Fruit fly (Drosophila melanogaster) whole organism, wandering third instar larva: Measurements from ENCODE around the gene HP1c.

ENCODE experiments used
- Abd-B ChIP-seq: fragments of >200 bp; optimal IDR thresholded peaks from 2 replicates; lab custom pipeline; 2017; ENCODE audit warnings: missing biosample characterization, missing genetic modification characterization
- CG32264 ChIP-seq: fragments of 200-800 bp; sonication (Bioruptor generic); optimal IDR thresholded peaks from 2 replicates; lab custom pipeline; 2016; ENCODE audit warnings: missing biosample characterization, missing genetic modification characterization
- CG9705 ChIP-seq: fragments of 200-800 bp; sonication (Bioruptor generic); optimal IDR thresholded peaks from 2 replicates; lab custom pipeline; 2018; ENCODE audit warnings: missing biosample characterization, mild to moderate bottlenecking, missing genetic modification characterization
- CrebA ChIP-seq: fragments of 200-800 bp; sonication (Bioruptor generic); optimal IDR thresholded peaks from 2 replicates; lab custom pipeline; 2016; ENCODE audit warnings: missing biosample characterization, mild to moderate bottlenecking, missing genetic modification characterization, borderline replicate concordance
- Dfd ChIP-seq: fragments of >200 bp; optimal IDR thresholded peaks from 2 replicates; lab custom pipeline; 2017; ENCODE audit warnings: missing biosample characterization, missing genetic modification characterization
- Dif ChIP-seq: fragments of 200-275, 200-300 bp; sonication (Bioruptor generic); optimal IDR thresholded peaks from 2 replicates; lab custom pipeline; 2018; ENCODE audit warnings: missing biosample characterization, missing genetic modification characterization; ENCODE audit not compliant: partially characterized antibody
- GATAd ChIP-seq: sonication (Bioruptor generic); optimal IDR thresholded peaks from 2 replicates; lab custom pipeline; 2016; ENCODE audit warnings: missing biosample characterization, missing genetic modification characterization
- HLH106 ChIP-seq: fragments of 200-800 bp; optimal IDR thresholded peaks from 3 replicates; lab custom pipeline; 2019; ENCODE audit warnings: missing biosample characterization, mild to moderate bottlenecking, missing genetic modification characterization, moderate library complexity
- Hnf4 ChIP-seq: fragments of 200-800 bp; sonication (Bioruptor generic); optimal IDR thresholded peaks from 2 replicates; lab custom pipeline; 2016; ENCODE audit warnings: missing biosample characterization, mild to moderate bottlenecking, missing genetic modification characterization
- Hr83 ChIP-seq: fragments of 200-300 bp; sonication (Bioruptor generic); optimal IDR thresholded peaks from 2 replicates; lab custom pipeline; 2016; ENCODE audit warnings: missing biosample characterization, mild to moderate bottlenecking, missing genetic modification characterization, moderate library complexity; ENCODE audit not compliant: poor library complexity, severe bottlenecking
- Jra ChIP-seq: sonication (Bioruptor generic); optimal IDR thresholded peaks from 2 replicates; lab custom pipeline; 2016; ENCODE audit warnings: missing biosample characterization, missing genetic modification characterization
- Mio ChIP-seq: sonication (Bioruptor generic); optimal IDR thresholded peaks from 2 replicates; lab custom pipeline; 2016; ENCODE audit warnings: missing biosample characterization, missing genetic modification characterization
- Myc ChIP-seq: fragments of >200 bp; optimal IDR thresholded peaks from 2 replicates; lab custom pipeline; 2017
- N ChIP-seq: fragments of >200 bp; optimal IDR thresholded peaks from 2 replicates; lab custom pipeline; 2018; ENCODE audit warnings: missing biosample characterization, missing external identifiers, missing genetic modification characterization
- OdsH ChIP-seq: fragments of 200-800 bp; sonication (Bioruptor generic); optimal IDR thresholded peaks from 2 replicates; lab custom pipeline; 2016; ENCODE audit warnings: missing biosample characterization, mild to moderate bottlenecking, missing genetic modification characterization
- Rel ChIP-seq, 2 experiments: fragments of 200-800 bp; sonication (Bioruptor generic) in 1 of 2; optimal IDR thresholded peaks; 2 replicates in 1 of 2; 3 replicates in 1 of 2; lab custom pipeline; 2016 to 2019; ENCODE audit warnings: mild to moderate bottlenecking in 2 of 2, missing biosample characterization in 2 of 2, missing genetic modification characterization in 2 of 2, moderate library complexity in 1 of 2
- Sp1 ChIP-seq: fragments of 200-800 bp; sonication (Bioruptor generic); optimal IDR thresholded peaks from 3 replicates; lab custom pipeline; 2019; ENCODE audit warnings: missing biosample characterization, mild to moderate bottlenecking, missing genetic modification characterization, moderate library complexity
- Vsx2 ChIP-seq: fragments of 200-300, 225-300 bp; sonication (Bioruptor generic); optimal IDR thresholded peaks from 2 replicates; lab custom pipeline; 2018; ENCODE audit warnings: missing biosample characterization, missing genetic modification characterization; ENCODE audit not compliant: partially characterized antibody
- br ChIP-seq: fragments of 200-800 bp; sonication (Bioruptor generic); optimal IDR thresholded peaks from 2 replicates; lab custom pipeline; 2016; ENCODE audit warnings: missing biosample characterization, missing genetic modification characterization
- brk ChIP-seq: fragments of 200-800 bp; sonication (Bioruptor generic); optimal IDR thresholded peaks from 2 replicates; lab custom pipeline; 2016; ENCODE audit warnings: missing biosample characterization, mild to moderate bottlenecking, missing genetic modification characterization
- dl ChIP-seq, 2 experiments: fragments of 175-275, 200-275 bp in 1 of 2; fragments of 200-275 bp in 1 of 2; sonication (Bioruptor generic); optimal IDR thresholded peaks; lab custom pipeline; 2018; ENCODE audit warnings: mild to moderate bottlenecking in 2 of 2, missing biosample characterization in 2 of 2, missing genetic modification characterization in 2 of 2, moderate library complexity in 2 of 2; ENCODE audit not compliant: partially characterized antibody in 2 of 2, insufficient read depth in 1 of 2
- dsf ChIP-seq: sonication (Bioruptor generic); optimal IDR thresholded peaks from 2 replicates; lab custom pipeline; 2016; ENCODE audit warnings: missing biosample characterization, missing genetic modification characterization, borderline replicate concordance
- ey ChIP-seq: fragments of 200-800 bp; sonication (Bioruptor generic); optimal IDR thresholded peaks from 2 replicates; lab custom pipeline; 2016; ENCODE audit warnings: missing biosample characterization, missing genetic modification characterization
- foxo ChIP-seq, 2 experiments: fragments of 200-800 bp; sonication (Bioruptor generic); optimal IDR thresholded peaks; 2 replicates in 1 of 2; 3 replicates in 1 of 2; lab custom pipeline; 2016 to 2017; ENCODE audit warnings: missing biosample characterization in 2 of 2, missing genetic modification characterization in 2 of 2
- fru ChIP-seq: fragments of 200-800 bp; sonication (Bioruptor generic); optimal IDR thresholded peaks from 3 replicates; lab custom pipeline; 2016; ENCODE audit warnings: missing biosample characterization, mild to moderate bottlenecking, missing genetic modification characterization
- h ChIP-seq: fragments of 200-800 bp; sonication (Bioruptor generic); optimal IDR thresholded peaks from 3 replicates; lab custom pipeline; 2016; ENCODE audit warnings: missing biosample characterization, mild to moderate bottlenecking, missing genetic modification characterization
- pan ChIP-seq: fragments of >200 bp; optimal IDR thresholded peaks from 2 replicates; lab custom pipeline; 2017
- psq ChIP-seq: fragments of 200-800 bp; sonication (Bioruptor generic); optimal IDR thresholded peaks from 3 replicates; lab custom pipeline; 2017; ENCODE audit warnings: missing biosample characterization, mild to moderate bottlenecking, missing genetic modification characterization, moderate library complexity
- rgr ChIP-seq: fragments of 200-800 bp; sonication (Bioruptor generic); optimal IDR thresholded peaks from 3 replicates; lab custom pipeline; 2016; ENCODE audit warnings: missing biosample characterization, mild to moderate bottlenecking, missing genetic modification characterization
- sage ChIP-seq: fragments of 200-800 bp; sonication (Bioruptor generic); optimal IDR thresholded peaks from 2 replicates; lab custom pipeline; 2016; ENCODE audit warnings: missing biosample characterization, mild to moderate bottlenecking, missing genetic modification characterization
- sv ChIP-seq: fragments of 200-800 bp; sonication (Bioruptor generic); optimal IDR thresholded peaks from 3 replicates; lab custom pipeline; 2016; ENCODE audit warnings: missing biosample characterization, missing genetic modification characterization
- usp ChIP-seq: fragments of >200 bp; optimal IDR thresholded peaks from 2 replicates; lab custom pipeline; 2017; ENCODE audit warnings: missing biosample characterization, missing genetic modification characterization
- woc ChIP-seq: sonication (Bioruptor generic); optimal IDR thresholded peaks from 2 replicates; lab custom pipeline; 2016; ENCODE audit warnings: missing biosample characterization, mild to moderate bottlenecking, missing genetic modification characterization

Gene HP1c

dm6 chr3R:22748956-22749355 is 3.5 kb downstream of the HP1c start, which contains the start of gene CG31139:
TSS of gene CG31139 (minus strand) at chr3R:22749056.
- no peak for TF ChIP-seq Mio (GFP tag; lab: Kevin White, UChicago)
- no peak for TF ChIP-seq N (GFP tag; lab: Kevin White, UChicago)
- TF ChIP-seq CG9705 (GFP tag; lab: Kevin White, UChicago): no peak
- TF ChIP-seq Rel (GFP tag; optimal IDR thresholded peaks at IDR 0.05; lab: Kevin White, UChicago): no peak
- no peak for TF ChIP-seq Rel (tag; optimal IDR thresholded peaks at IDR 0.05; lab: Kevin White, UChicago)
- no peak for TF ChIP-seq Jra (GFP tag; lab: Kevin White, UChicago)
- no peak for TF ChIP-seq woc (GFP tag; lab: Kevin White, UChicago)
- no peak for TF ChIP-seq h (GFP tag; lab: Kevin White, UChicago)
- no peak for TF ChIP-seq Dif (GFP tag; lab: Kevin White, UChicago)
- TF ChIP-seq OdsH (GFP tag; lab: Kevin White, UChicago): no peak
- TF ChIP-seq ey (GFP tag; lab: Kevin White, UChicago): no peak
- TF ChIP-seq Hr83 (GFP tag; lab: Kevin White, UChicago): no peak

- TF ChIP-seq dsf (GFP tag; lab: Kevin White, UChicago): no peak
- TF ChIP-seq, all 38 proteins: peak for 0
Observed at dm6 chr3R:22750039-22750438, 4.6 kb downstream of the HP1c start.

dm6 chr3R:22750534-22750947 is 5.1 kb downstream of the HP1c start, which contains the start of the genes rumi, CG7029 and Usp12-46:
TSS of gene rumi (minus strand) at chr3R:22750597.
TSS of gene CG7029 (plus strand) at chr3R:22750901.
TSS of gene Usp12-46 (plus strand) at chr3R:22750901.
- TF ChIP-seq GATAd (GFP tag; lab: Kevin White, UChicago) (peak; percentile 49), CG32264 (GFP tag; lab: Kevin White, UChicago) (no peak), pan (lab: Kevin White, UChicago) (no peak), CrebA (GFP tag; lab: Kevin White, UChicago) (no peak), Sp1 (GFP tag; lab: Kevin White, UChicago) (peak; percentile 83), foxo (GFP tag; optimal IDR thresholded peaks at IDR 0.05; lab: Kevin White, UChicago) (peak; percentile 59 to 90), rgr (GFP tag; lab: Kevin White, UChicago) (peak; percentile 89), Dif (GFP tag; lab: Kevin White, UChicago) (no peak), CG9705 (GFP tag; lab: Kevin White, UChicago) (peak; percentile 78), psq (GFP tag; lab: Kevin White, UChicago) (peak; percentile 64), OdsH (GFP tag; lab: Kevin White, UChicago) (peak; percentile 65), Hnf4 (GFP tag; lab: Kevin White, UChicago) (no peak), brk (GFP tag; lab: Kevin White, UChicago) (no peak), Dfd (no peak), sage (GFP tag; lab: Kevin White, UChicago) (no peak), ey (GFP tag; lab: Kevin White, UChicago) (peak; percentile 86), br (peak; percentile 85), fru (peak; percentile 86), Jra (GFP tag; lab: Kevin White, UChicago) (no peak), Hr83 (GFP tag; lab: Kevin White, UChicago) (peak; percentile 82), Myc (lab: Kevin White, UChicago) (no peak), usp (GFP tag; lab: Kevin White, UChicago) (no peak), dl (GFP tag; optimal IDR thresholded peaks at IDR 0.05; lab: Kevin White, UChicago; ENCODE audit: insufficient read depth in 1 of 2, partially characterized antibody in 2 of 2) (no peak), Rel (GFP tag; optimal IDR thresholded peaks at IDR 0.05; lab: Kevin White, UChicago) (no peak), Rel (tag; optimal IDR thresholded peaks at IDR 0.05; lab: Kevin White, UChicago) (peak; percentile 56), h (GFP tag; lab: Kevin White, UChicago) (peak; percentile 8), Abd-B (GFP tag; lab: Kevin White, UChicago) (no peak), N (GFP tag; lab: Kevin White, UChicago) (no peak), HLH106 (peak; percentile 86), sv (GFP tag; lab: Kevin White, UChicago) (peak; percentile 69), Vsx2 (GFP tag; lab: Kevin White, UChicago) (no peak)
- TF ChIP-seq, all 38 proteins: peak for 15
